Worm (Caenorhabditis elegans) whole organism, L1 larva: Measurements from ENCODE around the gene Y46G5A.47.

ENCODE experiments used
- lsy-2 ChIP-seq, 2 experiments: fragments of 150-350 bp; optimal IDR thresholded peaks; 2 replicates each; lab custom pipeline; 2014; ENCODE audit warnings: missing biosample characterization in 2 of 2, missing genetic modification characterization in 2 of 2
- nhr-12 ChIP-seq: sonication (generic microtip); optimal IDR thresholded peaks from 2 replicates; lab custom pipeline; 2017; ENCODE audit warnings: missing biosample characterization, missing genetic modification characterization

ce11 chrII:12847736-12848135, 42.6 kb upstream of the Y46G5A.47 start, which contains the start of gene pes-10:
- TF ChIP-seq nhr-12 (tag; lab: Kevin White, UChicago) (no peak), lsy-2 (tag; optimal IDR thresholded peaks at IDR 0.05; lab: Kevin White, UChicago) (no peak)
